Worm (Caenorhabditis elegans): ENCODE data around the gene T02G5.14.

DNA sequence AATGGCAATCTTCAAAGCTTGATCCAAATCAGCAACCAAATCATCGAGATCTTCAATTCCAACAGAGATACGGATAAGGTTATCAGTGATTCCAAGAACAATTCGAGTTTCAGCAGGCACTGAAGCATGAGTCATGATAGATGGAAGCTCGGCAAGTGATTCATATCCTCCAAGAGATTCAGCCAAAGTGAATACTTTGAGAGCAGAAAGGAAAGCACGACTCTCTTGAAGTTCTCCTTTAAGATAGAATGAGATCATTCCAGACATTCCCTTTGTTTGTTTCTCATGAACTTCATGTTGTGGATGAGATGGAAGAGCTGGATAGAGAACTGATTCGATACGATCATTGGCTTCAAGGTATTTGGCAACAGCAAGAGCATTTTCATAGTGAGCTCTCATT is 27.8 kb upstream of the T02G5.14 start:
- TF ChIP-seq F13H6.1 (tag; optimal IDR thresholded peaks at IDR 0.05) (no peak), skn-1 (tag; optimal IDR thresholded peaks at IDR 0.05) (no peak), nhr-23 (tag; optimal IDR thresholded peaks at IDR 0.05) (no peak), snpc-4 (tag; optimal IDR thresholded peaks at IDR 0.05) (no peak), zag-1 (tag; optimal IDR thresholded peaks at IDR 0.05) (no peak), lin-13 (GFP tag; optimal IDR thresholded peaks at IDR 0.05) (no peak), aly-2 (tag; optimal IDR thresholded peaks at IDR 0.05) (no peak), nhr-12 (tag; optimal IDR thresholded peaks at IDR 0.05) (no peak), ama-1 (optimal IDR thresholded peaks at IDR 0.05) (no peak), ztf-11 (tag; optimal IDR thresholded peaks at IDR 0.05) (no peak), alr-1 (tag; optimal IDR thresholded peaks at IDR 0.05) (no peak), nhr-10 (tag; optimal IDR thresholded peaks at IDR 0.05) (no peak)

Measured in whole organism, L2 larva.